Fruit fly (Drosophila melanogaster): ENCODE results near the gene CG14662.
A peak's percentile ranks its signal among the peaks of the same experiment; 100 is the strongest.

The CG14662 gene

dm6 chr3R:5030728-5031373 is 46.8 kb upstream of the CG14662 start (continued):
- TF ChIP-seq CG6175 (GFP tag; IDR thresholded peaks at IDR 0.05), result 0 out of 3 replicates have a peak, but pooled peaks have one; percentile 8
- peak; percentile 22 for TF ChIP-seq Oli (tag; optimal IDR thresholded peaks at IDR 0.05)
- no peak for TF ChIP-seq Max (GFP tag; optimal IDR thresholded peaks at IDR 0.05)
- TF ChIP-seq Kr (GFP tag; optimal IDR thresholded peaks at IDR 0.05), result peak; percentile 67
- 0 out of 2 replicates have a peak, but pooled peaks have one; percentile 28 for TF ChIP-seq Xrp1 (GFP tag; IDR thresholded peaks at IDR 0.05)
- TF ChIP-seq CG4730 (GFP tag; IDR thresholded peaks at IDR 0.05), result no peak
- peak; percentile 14 for TF ChIP-seq CG2712 (tag; optimal IDR thresholded peaks at IDR 0.05)
- 0 out of 4 replicates have a peak, but pooled peaks have one; percentile 53 for TF ChIP-seq chinmo (GFP tag; IDR thresholded peaks at IDR 0.05; ENCODE audit: partially characterized antibody)
- no peak for TF ChIP-seq Eip74EF (GFP tag; optimal IDR thresholded peaks at IDR 0.05)
- no peak for TF ChIP-seq CG10431 (GFP tag; optimal IDR thresholded peaks at IDR 0.05)
- peak; percentile 13 for TF ChIP-seq gem (tag; optimal IDR thresholded peaks at IDR 0.05)
- peak in 1 of 2 experiments; percentile 24 for TF ChIP-seq bsh (GFP tag; optimal IDR thresholded peaks at IDR 0.05)
- TF ChIP-seq tup (GFP tag; optimal IDR thresholded peaks at IDR 0.05), result no peak
- no peak for TF ChIP-seq emc (GFP tag; optimal IDR thresholded peaks at IDR 0.05)
- TF ChIP-seq lab (GFP tag; optimal IDR thresholded peaks at IDR 0.05), result peak; percentile 28
- TF ChIP-seq Dll (GFP tag; IDR thresholded peaks at IDR 0.05; ENCODE audit: partially characterized antibody), result no peak
- peak; percentile 7; the same call in 1 of the 3 replicates for TF ChIP-seq dysf (GFP tag; IDR thresholded peaks at IDR 0.05)
- no peak; the same call in 1 of the 2 replicates for TF ChIP-seq E2f2 (GFP tag; IDR thresholded peaks at IDR 0.05)
- TF ChIP-seq CG12071 (GFP tag; optimal IDR thresholded peaks at IDR 0.05), result no peak

dm6 chr3R:5028053-5028729 is 44.2 kb upstream of the CG14662 start:
- TF ChIP-seq cad (GFP tag; optimal IDR thresholded peaks at IDR 0.05) (peak; percentile 68), kni (GFP tag; optimal IDR thresholded peaks at IDR 0.05) (peak; percentile 66), Lim3 (GFP tag; IDR thresholded peaks at IDR 0.05) (no peak), CG1603 (tag; optimal IDR thresholded peaks at IDR 0.05) (peak; percentile 11), NK7.1 (GFP tag; optimal IDR thresholded peaks at IDR 0.05) (no peak), gcm (GFP tag; optimal IDR thresholded peaks at IDR 0.05) (peak; percentile 47), CG3407 (GFP tag; optimal IDR thresholded peaks at IDR 0.05) (no peak), abd-A (tag; optimal IDR thresholded peaks at IDR 0.05) (peak; percentile 87), sug (tag; optimal IDR thresholded peaks at IDR 0.05) (no peak), Spps (tag; optimal IDR thresholded peaks at IDR 0.05) (no peak), Med (GFP tag) (peak; percentile 74), CG13894 (tag; optimal IDR thresholded peaks at IDR 0.05) (peak; percentile 86), sd (tag; optimal IDR thresholded peaks at IDR 0.05) (peak; percentile 30), gfzf (GFP tag; optimal IDR thresholded peaks at IDR 0.05) (no peak), CG10431 (GFP tag; optimal IDR thresholded peaks at IDR 0.05) (no peak), CG2129 (GFP tag; IDR thresholded peaks at IDR 0.05; ENCODE audit: partially characterized antibody) (no peak), twi (tag; optimal IDR thresholded peaks at IDR 0.05) (peak; percentile 7), nom (GFP tag; optimal IDR thresholded peaks at IDR 0.05) (peak; percentile 20), sqz (GFP tag; optimal IDR thresholded peaks at IDR 0.05) (peak; percentile 56), BEAF-32 (GFP tag; optimal IDR thresholded peaks at IDR 0.05) (no peak), Hr78 (GFP tag; optimal IDR thresholded peaks at IDR 0.05) (no peak), Abd-B (GFP tag; optimal IDR thresholded peaks at IDR 0.05) (peak; percentile 80), Antp (GFP tag; optimal IDR thresholded peaks at IDR 0.05) (no peak), CG4360 (GFP tag; IDR thresholded peaks at IDR 0.05) (peak; percentile 32; the same call in 1 of the 2 replicates), chinmo (GFP tag; IDR thresholded peaks at IDR 0.05; ENCODE audit: partially characterized antibody) (0 out of 4 replicates have a peak, but pooled peaks have one; percentile 35), Sry-δ (GFP tag; optimal IDR thresholded peaks at IDR 0.05) (no peak), cg (GFP tag; optimal IDR thresholded peaks at IDR 0.05) (peak; percentile 28), CG8290 (GFP tag; optimal IDR thresholded peaks at IDR 0.05) (no peak), CG8290 (tag; optimal IDR thresholded peaks at IDR 0.05) (peak in 1 of 2 experiments; percentile 9)
